Fruit fly (Drosophila melanogaster) whole organism, embryonic: ENCODE results near the gene Alg7.

Experiments used
- Bdp1 ChIP-seq: fragments of 200-800 bp; sonication (Bioruptor generic); optimal IDR thresholded peaks from 3 replicates; lab custom pipeline; 2016; ENCODE audit warnings: missing biosample characterization, missing genetic modification characterization
- CG1024 ChIP-seq: fragments of 200-800 bp; sonication (Bioruptor generic); IDR thresholded peaks from 2 replicates; pipeline ENCODE4 v1.3.6; 2022; ENCODE audit warnings: missing biosample characterization, missing genetic modification characterization
- CG10431 ChIP-seq: fragments of 200-800 bp; sonication (Bioruptor generic); optimal IDR thresholded peaks from 3 replicates; lab custom pipeline; 2018; ENCODE audit warnings: missing biosample characterization, mild to moderate bottlenecking, missing genetic modification characterization
- CG11398 ChIP-seq: fragments of 200-800 bp; sonication (Bioruptor generic); optimal IDR thresholded peaks from 2 replicates; lab custom pipeline; 2016; ENCODE audit warnings: missing biosample characterization, missing genetic modification characterization
- CG12236 ChIP-seq: fragments of 200-800 bp; sonication (Bioruptor generic); optimal IDR thresholded peaks from 2 replicates; lab custom pipeline; 2016; ENCODE audit warnings: missing biosample characterization, missing genetic modification characterization
- CG12769 ChIP-seq: fragments of 200-800 bp; sonication (Bioruptor generic); optimal IDR thresholded peaks from 2 replicates; lab custom pipeline; 2019; ENCODE audit warnings: missing biosample characterization, mild to moderate bottlenecking, missing genetic modification characterization, moderate library complexity
- CG1529 ChIP-seq: fragments of 200-800 bp; sonication (Bioruptor generic); optimal IDR thresholded peaks from 3 replicates; lab custom pipeline; 2018; ENCODE audit warnings: missing biosample characterization, missing genetic modification characterization
- CG1647 ChIP-seq: fragments of 200-800 bp; sonication (Bioruptor generic); optimal IDR thresholded peaks from 3 replicates; lab custom pipeline; 2016; ENCODE audit warnings: missing biosample characterization, missing genetic modification characterization
- CG17612 ChIP-seq: fragments of 200-800 bp; sonication (Bioruptor generic); IDR thresholded peaks from 2 replicates; pipeline ENCODE4 v1.3.6; 2022; ENCODE audit warnings: missing biosample characterization, missing genetic modification characterization
- CG17829 ChIP-seq: fragments of 200-800 bp; optimal IDR thresholded peaks from 2 replicates; lab custom pipeline; 2019; ENCODE audit warnings: missing biosample characterization, mild to moderate bottlenecking, missing genetic modification characterization, moderate library complexity
- CG17912 ChIP-seq: fragments of 200-800 bp; sonication (Bioruptor generic); optimal IDR thresholded peaks from 2 replicates; lab custom pipeline; 2018; ENCODE audit warnings: missing biosample characterization, mild to moderate bottlenecking, missing genetic modification characterization
- CG31224 ChIP-seq: fragments of 200-800 bp; sonication (Bioruptor generic); IDR thresholded peaks from 2 replicates; pipeline ENCODE4 v1.3.6; 2022; ENCODE audit warnings: missing biosample characterization, missing genetic modification characterization
- CG3163 ChIP-seq: fragments of 200-800 bp; sonication (Bioruptor generic); optimal IDR thresholded peaks from 3 replicates; lab custom pipeline; 2016; ENCODE audit warnings: missing biosample characterization, missing genetic modification characterization
- CG3847 ChIP-seq: fragments of 200-800 bp; sonication (Bioruptor generic); IDR thresholded peaks from 2 replicates; pipeline ENCODE4 v1.3.6; 2022; ENCODE audit warnings: missing biosample characterization, missing genetic modification characterization
- CG4360 ChIP-seq: fragments of 200-800 bp; sonication (Bioruptor generic); IDR thresholded peaks from 2 replicates; pipeline ENCODE4 v1.3.6; 2022; ENCODE audit warnings: missing biosample characterization, missing genetic modification characterization
- CG4404 ChIP-seq: fragments of 200-800 bp; sonication (Bioruptor generic); IDR thresholded peaks from 2 replicates; pipeline ENCODE4 v1.3.6; 2022; ENCODE audit warnings: missing biosample characterization, missing genetic modification characterization
- CG5245 ChIP-seq: fragments of 200-800 bp; sonication (Bioruptor generic); optimal IDR thresholded peaks from 3 replicates; lab custom pipeline; 2016; ENCODE audit warnings: missing biosample characterization, missing genetic modification characterization
- CG6175 ChIP-seq: fragments of 200-800 bp; sonication (Bioruptor generic); IDR thresholded peaks from 3 replicates; pipeline ENCODE4 v1.3.6; 2022; ENCODE audit warnings: missing biosample characterization, missing genetic modification characterization
- CG6254 ChIP-seq: fragments of 200-800 bp; sonication (Bioruptor generic); optimal IDR thresholded peaks from 3 replicates; lab custom pipeline; 2017; ENCODE audit warnings: mild to moderate bottlenecking, missing biosample characterization, missing genetic modification reagents, missing genetic modification characterization
- CG6765 ChIP-seq: fragments of 200-800 bp; sonication (Bioruptor generic); optimal IDR thresholded peaks from 3 replicates; lab custom pipeline; 2017; ENCODE audit warnings: missing biosample characterization, mild to moderate bottlenecking, missing genetic modification characterization
- CG7357 ChIP-seq: fragments of 200-800 bp; sonication (Bioruptor generic); IDR thresholded peaks from 3 replicates; pipeline ENCODE4 v1.3.6; 2022; ENCODE audit warnings: missing biosample characterization, missing genetic modification characterization
- CG9609 ChIP-seq: fragments of 200-800 bp; sonication (Bioruptor generic); optimal IDR thresholded peaks from 3 replicates; lab custom pipeline; 2016; ENCODE audit warnings: missing biosample characterization, missing genetic modification characterization
- CG9932 ChIP-seq: fragments of 200-800 bp; sonication (Bioruptor generic); IDR thresholded peaks from 2 replicates; pipeline ENCODE4 v1.3.6; 2022; ENCODE audit warnings: missing biosample characterization, missing genetic modification characterization
- Dll ChIP-seq: fragments of 200-800 bp; sonication (Bioruptor generic); IDR thresholded peaks from 4 replicates; pipeline ENCODE4 v1.3.6; 2022; ENCODE audit warnings: missing biosample characterization, missing genetic modification characterization; ENCODE audit not compliant: partially characterized antibody
- Fer2 ChIP-seq: fragments of 200-800 bp; sonication (Bioruptor generic); optimal IDR thresholded peaks from 2 replicates; lab custom pipeline; 2018; ENCODE audit warnings: missing biosample characterization, mild to moderate bottlenecking, missing genetic modification characterization, moderate library complexity
- Gsc ChIP-seq: fragments of 200-800 bp; sonication (Bioruptor generic); IDR thresholded peaks from 2 replicates; pipeline ENCODE4 v1.3.6; 2022; ENCODE audit warnings: missing biosample characterization, missing genetic modification characterization
- Hey ChIP-seq: fragments of 200-800 bp; sonication (Bioruptor generic); optimal IDR thresholded peaks from 3 replicates; lab custom pipeline; 2018; ENCODE audit warnings: missing biosample characterization, mild to moderate bottlenecking, missing genetic modification characterization
- Hmr ChIP-seq: fragments of 200-800 bp; sonication (Bioruptor generic); optimal IDR thresholded peaks from 3 replicates; lab custom pipeline; 2017; ENCODE audit warnings: mild to moderate bottlenecking, missing biosample characterization, missing genetic modification reagents, missing genetic modification characterization
- Hr39 ChIP-seq: fragments of >200 bp; optimal IDR thresholded peaks from 2 replicates; lab custom pipeline; 2017
- Max ChIP-seq: fragments of 200-800 bp; sonication (Bioruptor generic); optimal IDR thresholded peaks from 2 replicates; lab custom pipeline; 2016; ENCODE audit warnings: missing biosample characterization, mild to moderate bottlenecking, missing genetic modification characterization
- NK7.1 ChIP-seq: fragments of 200-800 bp; sonication (Bioruptor generic); optimal IDR thresholded peaks from 3 replicates; lab custom pipeline; 2016; ENCODE audit warnings: missing biosample characterization, missing genetic modification characterization
- Oli ChIP-seq: fragments of 200-800 bp; sonication (Bioruptor generic); optimal IDR thresholded peaks from 2 replicates; lab custom pipeline; 2018; ENCODE audit warnings: missing biosample characterization, mild to moderate bottlenecking, missing genetic modification characterization, moderate library complexity
- Ptx1 ChIP-seq: fragments of 200-800 bp; sonication (Bioruptor generic); IDR thresholded peaks from 2 replicates; pipeline ENCODE4 v1.3.6; 2022; ENCODE audit warnings: missing biosample characterization, missing genetic modification characterization
- Xrp1 ChIP-seq: fragments of 200-800 bp; sonication (Bioruptor generic); IDR thresholded peaks from 2 replicates; pipeline ENCODE4 v1.3.6; 2022; ENCODE audit warnings: missing biosample characterization, missing genetic modification characterization
- YL-1 ChIP-seq: fragments of 200-800 bp; sonication (Bioruptor generic); optimal IDR thresholded peaks from 3 replicates; lab custom pipeline; 2017; ENCODE audit warnings: missing biosample characterization, mild to moderate bottlenecking, missing genetic modification characterization
- ara ChIP-seq: fragments of 200-800 bp; sonication (Bioruptor generic); IDR thresholded peaks from 2 replicates; pipeline ENCODE4 v1.3.6; 2022; ENCODE audit warnings: missing biosample characterization, missing genetic modification characterization
- cato ChIP-seq: fragments of 200-800 bp; sonication (Bioruptor generic); optimal IDR thresholded peaks from 2 replicates; lab custom pipeline; 2016; ENCODE audit warnings: missing biosample characterization, missing genetic modification characterization, borderline replicate concordance
- chif ChIP-seq, 2 experiments: fragments of 200-800 bp; sonication (Bioruptor generic); optimal IDR thresholded peaks; 3 replicates each; lab custom pipeline; 2016; ENCODE audit warnings: missing biosample characterization in 2 of 2, missing genetic modification characterization in 2 of 2
- dimm ChIP-seq: fragments of 200-800 bp; sonication (Bioruptor generic); IDR thresholded peaks from 2 replicates; pipeline ENCODE4 v1.3.6; 2022; ENCODE audit warnings: missing biosample characterization, missing genetic modification characterization
- gsb-n ChIP-seq: fragments of 200-800 bp; sonication (Bioruptor generic); optimal IDR thresholded peaks from 3 replicates; lab custom pipeline; 2018; ENCODE audit warnings: missing biosample characterization, mild to moderate bottlenecking, missing genetic modification characterization
- klu ChIP-seq: fragments of 200-800 bp; sonication (Bioruptor generic); IDR thresholded peaks from 2 replicates; pipeline ENCODE4 v1.3.6; 2022; ENCODE audit warnings: missing biosample characterization, missing genetic modification characterization
- lbe ChIP-seq: fragments of 200-800 bp; sonication (Bioruptor generic); optimal IDR thresholded peaks from 2 replicates; lab custom pipeline; 2016; ENCODE audit warnings: missing biosample characterization, mild to moderate bottlenecking, missing genetic modification characterization
- luna ChIP-seq: fragments of 200-800 bp; sonication (Bioruptor generic); optimal IDR thresholded peaks from 2 replicates; lab custom pipeline; 2016; ENCODE audit warnings: missing biosample characterization, missing genetic modification characterization
- mam ChIP-seq: fragments of 200-800 bp; sonication (Bioruptor generic); optimal IDR thresholded peaks from 3 replicates; lab custom pipeline; 2016; ENCODE audit warnings: missing biosample characterization, missing genetic modification characterization
- onecut ChIP-seq: fragments of 200-800 bp; sonication (Bioruptor generic); IDR thresholded peaks from 2 replicates; pipeline ENCODE4 v1.3.6; 2022; ENCODE audit warnings: missing biosample characterization, missing genetic modification characterization
- ro ChIP-seq: fragments of 200-800 bp; sonication (Bioruptor generic); IDR thresholded peaks from 2 replicates; pipeline ENCODE4 v1.3.6; 2022; ENCODE audit warnings: missing biosample characterization, missing genetic modification characterization
- sc ChIP-seq, 3 experiments: fragments of >200 bp in 2 of 3; fragments of 200-800 bp in 1 of 3; sonication (Bioruptor generic) in 1 of 3; optimal IDR thresholded peaks; 2 replicates in 2 of 3; 3 replicates in 1 of 3; lab custom pipeline; 2017; ENCODE audit warnings: mild to moderate bottlenecking in 1 of 3, missing biosample characterization in 1 of 3, missing genetic modification characterization in 1 of 3, missing genetic modification reagents in 1 of 3
- tll ChIP-seq, 2 experiments: fragments of 200-800 bp in 1 of 2; fragments of >200 bp in 1 of 2; sonication (Bioruptor generic) in 1 of 2; optimal IDR thresholded peaks; 2 replicates each; lab custom pipeline; 2017 to 2019; ENCODE audit warnings: missing biosample characterization in 2 of 2, missing genetic modification characterization in 2 of 2, mild to moderate bottlenecking in 1 of 2, moderate library complexity in 1 of 2
- wdn ChIP-seq: fragments of 200-800 bp; sonication (Bioruptor generic); IDR thresholded peaks from 2 replicates; pipeline ENCODE4 v1.3.6; 2022; ENCODE audit warnings: missing biosample characterization, missing genetic modification characterization
- zfh2 ChIP-seq: fragments of 200-800 bp; sonication (Bioruptor generic); optimal IDR thresholded peaks from 2 replicates; lab custom pipeline; 2016; ENCODE audit warnings: missing biosample characterization, missing genetic modification characterization

Alg7 gene

dm6 chr2L:13176701-13177249 is 2.3 kb upstream of the Alg7 start, which contains the start of the genes Sfmbt and CG5439 (continued):
- no peak for TF ChIP-seq CG1529 (GFP tag; lab: Kevin White, UChicago)
- TF ChIP-seq CG6765: peak; percentile 16
- no peak for TF ChIP-seq Hmr (GFP tag; lab: Kevin White, UChicago)
- peak; percentile 42; the same call in 1 of the 2 replicates for TF ChIP-seq onecut (GFP tag; lab: Robert Waterston, UW)
- TF ChIP-seq CG3163 (GFP tag; lab: Kevin White, UChicago): peak; percentile 60
- peak; percentile 65; the same call in 1 of the 2 replicates for TF ChIP-seq klu (GFP tag; lab: Robert Waterston, UW)
- TF ChIP-seq Bdp1 (GFP tag; lab: Kevin White, UChicago): peak; percentile 67
- TF ChIP-seq Fer2 (tag; lab: Kevin White, UChicago): peak; percentile 57
- peak; percentile 80 for TF ChIP-seq CG17829 (tag; lab: Kevin White, UChicago)
- TF ChIP-seq Ptx1 (GFP tag; lab: Robert Waterston, UW): peak; percentile 67
- TF ChIP-seq ro: no peak
- peak; percentile 17; the same call in 1 of the 2 replicates for TF ChIP-seq dimm (GFP tag; lab: Robert Waterston, UW)
- TF ChIP-seq CG31224 (GFP tag; lab: Robert Waterston, UW): peak; percentile 40; the same call in 1 of the 2 replicates
- TF ChIP-seq CG12769 (tag; lab: Kevin White, UChicago): no peak
- TF ChIP-seq Dll (GFP tag; lab: Robert Waterston, UW): peak; percentile 64; the same call in 3 of the 4 replicates
- TF ChIP-seq Oli (tag; lab: Kevin White, UChicago): no peak
- peak; percentile 77 for TF ChIP-seq lbe (GFP tag; lab: Kevin White, UChicago)
- TF ChIP-seq tll (GFP tag; optimal IDR thresholded peaks at IDR 0.05; lab: Kevin White, UChicago): peak; percentile 59 to 80
- TF ChIP-seq CG12236: peak; percentile 25
- no peak for TF ChIP-seq ara
- peak; percentile 49; the same call in 1 of the 2 replicates for TF ChIP-seq CG4404 (GFP tag; lab: Robert Waterston, UW)
- TF ChIP-seq cato (GFP tag; lab: Kevin White, UChicago): peak; percentile 65
- no peak for TF ChIP-seq Hr39
- peak; percentile 86 for TF ChIP-seq mam (GFP tag; lab: Kevin White, UChicago)
- no peak for TF ChIP-seq sc (optimal IDR thresholded peaks at IDR 0.05; lab: Kevin White, UChicago)
- TF ChIP-seq sc (GFP tag; optimal IDR thresholded peaks at IDR 0.05; lab: Kevin White, UChicago): no peak
- TF ChIP-seq CG9932 (GFP tag; lab: Robert Waterston, UW): peak; percentile 90
- TF ChIP-seq zfh2 (GFP tag; lab: Kevin White, UChicago): peak; percentile 94
- TF ChIP-seq CG17612 (GFP tag; lab: Robert Waterston, UW): peak; percentile 45; the same call in 1 of the 2 replicates
- no peak for TF ChIP-seq CG10431 (GFP tag; lab: Kevin White, UChicago)
- peak; percentile 58 to 69 for TF ChIP-seq chif (GFP tag; optimal IDR thresholded peaks at IDR 0.05; lab: Kevin White, UChicago)
- TF ChIP-seq Xrp1 (GFP tag; lab: Robert Waterston, UW): peak; percentile 66
- TF ChIP-seq CG9609 (GFP tag; lab: Kevin White, UChicago): peak; percentile 78
- TF ChIP-seq CG7357: peak; percentile 56; the same call in 1 of the 3 replicates
- peak; percentile 60 for TF ChIP-seq luna (GFP tag; lab: Kevin White, UChicago)
- peak; percentile 72 for TF ChIP-seq CG17912 (GFP tag; lab: Kevin White, UChicago)
- peak; percentile 81 for TF ChIP-seq CG3847 (GFP tag; lab: Robert Waterston, UW)
- TF ChIP-seq gsb-n (tag; lab: Kevin White, UChicago): no peak
- TF ChIP-seq CG1647 (GFP tag; lab: Kevin White, UChicago): peak; percentile 50
- TF ChIP-seq Hey (tag; lab: Kevin White, UChicago): no peak
- TF ChIP-seq CG5245 (GFP tag; lab: Kevin White, UChicago): peak; percentile 55
- peak; percentile 50; the same call in 1 of the 3 replicates for TF ChIP-seq CG6175 (GFP tag; lab: Robert Waterston, UW)
- peak; percentile 52 for TF ChIP-seq NK7.1 (GFP tag; lab: Kevin White, UChicago)
- TF ChIP-seq CG4360 (GFP tag; lab: Robert Waterston, UW): no peak
- TF ChIP-seq CG11398: peak; percentile 39
- peak; percentile 42; the same call in 1 of the 2 replicates for TF ChIP-seq Gsc (GFP tag; lab: Robert Waterston, UW)
- peak; percentile 82 for TF ChIP-seq Max (GFP tag; lab: Kevin White, UChicago)
- peak; percentile 23 for TF ChIP-seq CG6254 (GFP tag; lab: Kevin White, UChicago)
- TF ChIP-seq YL-1 (GFP tag; lab: Kevin White, UChicago): peak; percentile 94
- TF ChIP-seq wdn: 0 out of 2 replicates have a peak, but pooled peaks have one; percentile 38
- TF ChIP-seq CG1024 (GFP tag; lab: Robert Waterston, UW): no peak; the same call in 1 of the 2 replicates
